Worm (Caenorhabditis elegans) whole organism, L2 larva: ENCODE data around the gene jmjd-3.2.

Source experiments
- F13H6.1 ChIP-seq: sonication (generic microtip); optimal IDR thresholded peaks from 2 replicates; lab custom pipeline; 2016; ENCODE audit warnings: missing genetic modification characterization, missing compliant biosample characterization
- alr-1 ChIP-seq: fragments of 150-350 bp; optimal IDR thresholded peaks from 2 replicates; lab custom pipeline; 2014; ENCODE audit warnings: missing biosample characterization, missing genetic modification characterization
- crh-2 ChIP-seq: sonication (generic microtip); optimal IDR thresholded peaks from 2 replicates; lab custom pipeline; 2017; ENCODE audit warnings: missing biosample characterization, missing genetic modification characterization
- elt-3 ChIP-seq: sonication (generic microtip); optimal IDR thresholded peaks from 2 replicates; lab custom pipeline; 2017; ENCODE audit warnings: missing biosample characterization, missing genetic modification characterization
- nhr-77 ChIP-seq: fragments of 150-350 bp; optimal IDR thresholded peaks from 2 replicates; lab custom pipeline; 2014; ENCODE audit warnings: missing biosample characterization, missing genetic modification characterization
- sem-4 ChIP-seq: fragments of 150-350 bp; optimal IDR thresholded peaks from 2 replicates; lab custom pipeline; 2014; ENCODE audit warnings: missing biosample characterization, missing genetic modification reagents, missing genetic modification characterization
- unc-55 ChIP-seq: fragments of 150-350 bp; sonication (generic microtip); optimal IDR thresholded peaks from 3 replicates; lab custom pipeline; 2014; ENCODE audit warnings: missing biosample characterization, missing genetic modification reagents, missing genetic modification characterization
- unc-62 ChIP-seq: fragments of 150-350 bp; optimal IDR thresholded peaks from 2 replicates; lab custom pipeline; 2014; ENCODE audit warnings: missing biosample characterization, missing genetic modification reagents, missing genetic modification characterization
- ztf-1 ChIP-seq: fragments of 200-800 bp; sonication (Bioruptor generic); conservative IDR thresholded peaks from 2 replicates; pipeline ENCODE4 v1.3.6; 2022; ENCODE audit warnings: missing genetic modification characterization, missing compliant biosample characterization

DNA sequence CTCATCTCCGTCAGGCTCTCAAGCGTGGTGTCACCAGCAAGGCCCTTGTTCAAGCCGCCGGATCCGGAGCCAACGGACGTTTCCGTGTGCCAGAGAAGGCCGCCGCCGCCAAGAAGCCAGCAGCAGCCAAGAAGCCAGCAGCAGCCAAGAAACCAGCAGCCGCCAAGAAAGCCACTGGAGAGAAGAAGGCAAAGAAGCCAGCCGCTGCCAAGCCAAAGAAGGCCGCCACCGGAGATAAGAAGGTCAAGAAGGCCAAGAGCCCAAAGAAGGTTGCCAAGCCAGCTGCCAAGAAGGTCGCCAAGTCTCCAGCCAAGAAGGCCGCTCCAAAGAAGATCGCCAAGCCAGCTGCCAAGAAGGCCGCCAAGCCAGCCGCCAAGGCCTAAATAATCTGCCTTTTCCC, 42.5 kb downstream of the jmjd-3.2 start:
- TF ChIP-seq sem-4 (tag; lab: Kevin White, UChicago) (no peak), ztf-1 (GFP tag; lab: Robert Waterston, UW) (no peak), alr-1 (tag; lab: Kevin White, UChicago) (no peak), unc-55 (GFP tag; lab: Kevin White, UChicago) (no peak), unc-62 (GFP tag; lab: Kevin White, UChicago) (no peak), crh-2 (tag; lab: Kevin White, UChicago) (no peak), nhr-77 (tag; lab: Kevin White, UChicago) (no peak), F13H6.1 (no peak), elt-3 (tag; lab: Kevin White, UChicago) (no peak)
